Worm (Caenorhabditis elegans): ENCODE measurements around the gene hal-3.

Gene hal-3

ce11 chrII:9601069-9601468 lies 15.9 kb downstream of the hal-3 start (continued):
- TF ChIP-seq ceh-62 (tag; optimal IDR thresholded peaks at IDR 0.05) = no peak
- no peak for TF ChIP-seq spr-3 (GFP tag; optimal IDR thresholded peaks at IDR 0.05)
- no peak for TF ChIP-seq T20F7.1 (GFP tag; optimal IDR thresholded peaks at IDR 0.05)
- TF ChIP-seq saeg-2 (GFP tag; IDR thresholded peaks at IDR 0.05) = 0 out of 2 replicates have a peak, but pooled peaks have one; percentile 18
- TF ChIP-seq vab-7 (GFP tag; IDR thresholded peaks at IDR 0.05) = no peak
- no peak for TF ChIP-seq nhr-111 (GFP tag; optimal IDR thresholded peaks at IDR 0.05)
- TF ChIP-seq mxl-2 (GFP tag; conservative IDR thresholded peaks at IDR 0.05) = no peak
- TF ChIP-seq ceh-32 (tag; optimal IDR thresholded peaks at IDR 0.05; ENCODE audit: poor library complexity) = no peak
- TF ChIP-seq madf-5 (GFP tag; IDR thresholded peaks at IDR 0.05) = no peak
- TF ChIP-seq Y75B8A.6 (GFP tag; IDR thresholded peaks at IDR 0.05) = no peak
- no peak for TF ChIP-seq dmd-9 (GFP tag; IDR thresholded peaks at IDR 0.05)
- no peak for TF ChIP-seq cey-2 (tag; optimal IDR thresholded peaks at IDR 0.05; ENCODE audit: borderline replicate concordance, insufficient read depth)
- no peak for TF ChIP-seq snpc-4 (tag; optimal IDR thresholded peaks at IDR 0.05)
- no peak for TF ChIP-seq ceh-44 (GFP tag; IDR thresholded peaks at IDR 0.05)
- no peak for TF ChIP-seq jun-1 (tag; optimal IDR thresholded peaks at IDR 0.05)
- TF ChIP-seq nhr-42 (GFP tag; IDR thresholded peaks at IDR 0.05) = no peak
- TF ChIP-seq ceh-28 (tag; optimal IDR thresholded peaks at IDR 0.05) = no peak
- TF ChIP-seq ces-1 (GFP tag; optimal IDR thresholded peaks at IDR 0.05) = no peak
- no peak for TF ChIP-seq lin-39 (tag; optimal IDR thresholded peaks at IDR 0.05)
- TF ChIP-seq ztf-7 (tag; optimal IDR thresholded peaks at IDR 0.05) = no peak
- no peak for TF ChIP-seq ZK546.5 (tag; optimal IDR thresholded peaks at IDR 0.05)
- peak; percentile 0 for TF ChIP-seq mes-2 (tag; optimal IDR thresholded peaks at IDR 0.05; ENCODE audit: poor library complexity, severe bottlenecking)
- TF ChIP-seq lin-29 (GFP tag; IDR thresholded peaks at IDR 0.05) = no peak
- TF ChIP-seq tra-1 (GFP tag; IDR thresholded peaks at IDR 0.05) = 0 out of 2 replicates have a peak, but pooled peaks have one; percentile 10
- TF ChIP-seq dve-1 (tag; optimal IDR thresholded peaks at IDR 0.05; ENCODE audit: insufficient read depth) = peak; percentile 73
- TF ChIP-seq F49E8.2 (tag; optimal IDR thresholded peaks at IDR 0.05; ENCODE audit: borderline replicate concordance) = no peak
- TF ChIP-seq egl-27 (tag; optimal IDR thresholded peaks at IDR 0.05) = no peak
- TF ChIP-seq sdz-12 (GFP tag; optimal IDR thresholded peaks at IDR 0.05) = no peak
- TF ChIP-seq spr-1 (tag; optimal IDR thresholded peaks at IDR 0.05) = no peak
- TF ChIP-seq daf-19 (GFP tag; conservative IDR thresholded peaks at IDR 0.05) = no peak
- TF ChIP-seq daf-12 (tag; optimal IDR thresholded peaks at IDR 0.05) = no peak
- peak; percentile 33; the same call in 1 of the 2 replicates for TF ChIP-seq php-3 (GFP tag; IDR thresholded peaks at IDR 0.05)
- TF ChIP-seq gei-8 (GFP tag; optimal IDR thresholded peaks at IDR 0.05) = no peak
- no peak for TF ChIP-seq F44E2.7 (GFP tag; IDR thresholded peaks at IDR 0.05)
- TF ChIP-seq Y5F2A.4 (GFP tag; optimal IDR thresholded peaks at IDR 0.05) = no peak
- no peak for TF ChIP-seq fkh-10 (GFP tag; optimal IDR thresholded peaks at IDR 0.05)
- TF ChIP-seq hif-1 (tag; optimal IDR thresholded peaks at IDR 0.05) = peak in 1 of 2 experiments; percentile 37
- no peak for TF ChIP-seq zip-11 (GFP tag; IDR thresholded peaks at IDR 0.05)
- peak; percentile 90 for TF ChIP-seq nhr-48 (tag; optimal IDR thresholded peaks at IDR 0.05)
- TF ChIP-seq ceh-20 (GFP tag; IDR thresholded peaks at IDR 0.05) = 0 out of 2 replicates have a peak, but pooled peaks have one; percentile 47
- TF ChIP-seq Y105C5A.15 (GFP tag; IDR thresholded peaks at IDR 0.05) = no peak
- peak; percentile 49 for TF ChIP-seq nhr-102 (tag; optimal IDR thresholded peaks at IDR 0.05)
- no peak for TF ChIP-seq pha-4 (GFP tag; IDR thresholded peaks at IDR 0.05)
- no peak for TF ChIP-seq pha-4 (tag; optimal IDR thresholded peaks at IDR 0.05)
- TF ChIP-seq D1046.2 (GFP tag; IDR thresholded peaks at IDR 0.05) = no peak
- no peak for TF ChIP-seq skn-1 (tag; optimal IDR thresholded peaks at IDR 0.05)
- TF ChIP-seq attf-4 (tag; optimal IDR thresholded peaks at IDR 0.05) = no peak
- no peak for TF ChIP-seq Y48G9A.11 (GFP tag; IDR thresholded peaks at IDR 0.05)
- TF ChIP-seq ceh-82 (tag; optimal IDR thresholded peaks at IDR 0.05) = no peak
- TF ChIP-seq egl-43 (GFP tag; IDR thresholded peaks at IDR 0.05) = no peak
- TF ChIP-seq zip-2 (tag; optimal IDR thresholded peaks at IDR 0.05) = no peak

Measured in whole organism, L4 larva.